Fruit fly (Drosophila melanogaster) whole organism, wandering third instar larva: ENCODE measurements around the gene CG3704.

ENCODE experiments used
- CG9705 ChIP-seq: fragments of 200-800 bp; sonication (Bioruptor generic); optimal IDR thresholded peaks from 2 replicates; lab custom pipeline; 2018; ENCODE audit warnings: missing biosample characterization, mild to moderate bottlenecking, missing genetic modification characterization
- OdsH ChIP-seq: fragments of 200-800 bp; sonication (Bioruptor generic); optimal IDR thresholded peaks from 2 replicates; lab custom pipeline; 2016; ENCODE audit warnings: missing biosample characterization, mild to moderate bottlenecking, missing genetic modification characterization
- br ChIP-seq: fragments of 200-800 bp; sonication (Bioruptor generic); optimal IDR thresholded peaks from 2 replicates; lab custom pipeline; 2016; ENCODE audit warnings: missing biosample characterization, missing genetic modification characterization
- fru ChIP-seq: fragments of 200-800 bp; sonication (Bioruptor generic); optimal IDR thresholded peaks from 3 replicates; lab custom pipeline; 2016; ENCODE audit warnings: missing biosample characterization, mild to moderate bottlenecking, missing genetic modification characterization

DNA sequence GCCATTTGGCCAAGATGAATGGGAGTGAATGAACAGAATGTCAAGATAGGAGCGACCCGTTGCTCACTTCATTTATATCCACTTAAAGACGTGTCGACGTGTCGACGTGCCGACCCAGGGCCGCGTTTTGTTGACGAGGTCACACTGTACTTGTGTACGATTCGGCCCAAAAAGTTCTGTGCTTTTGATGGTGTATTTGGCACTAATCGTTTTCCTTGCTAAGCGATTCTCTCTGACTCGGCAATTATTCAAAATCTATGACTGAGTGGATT is 7.6 kb upstream of the CG3704 start:
- no peak for TF ChIP-seq OdsH (GFP tag; lab: Kevin White, UChicago)
- TF ChIP-seq fru (GFP tag; lab: Kevin White, UChicago) = no peak
- TF ChIP-seq br (GFP tag; lab: Kevin White, UChicago) = no peak
- no peak for TF ChIP-seq CG9705 (GFP tag; lab: Kevin White, UChicago)
